Fruit fly (Drosophila melanogaster): ENCODE data around the gene CG33796.

The CG33796 gene

dm6 chr3L:16174778-16175177, 4.9 kb upstream of the CG33796 start:
- no peak for TF ChIP-seq Dll (optimal IDR thresholded peaks at IDR 0.05)
- TF ChIP-seq CG8478 (optimal IDR thresholded peaks at IDR 0.05): no peak

- TF ChIP-seq pan (optimal IDR thresholded peaks at IDR 0.05) (no peak), Dll (optimal IDR thresholded peaks at IDR 0.05) (peak; percentile 20), usp (GFP tag; optimal IDR thresholded peaks at IDR 0.05) (no peak), psq (optimal IDR thresholded peaks at IDR 0.05) (no peak), CG8478 (optimal IDR thresholded peaks at IDR 0.05) (no peak), EcR (GFP tag; optimal IDR thresholded peaks at IDR 0.05) (no peak)
Observed at dm6 chr3L:16173818-16174601, 4.1 kb upstream of the CG33796 start.

- TF ChIP-seq Dll (optimal IDR thresholded peaks at IDR 0.05): no peak
- no peak for TF ChIP-seq EcR (GFP tag; optimal IDR thresholded peaks at IDR 0.05)
- TF ChIP-seq CG8478 (optimal IDR thresholded peaks at IDR 0.05): no peak
- TF ChIP-seq psq (optimal IDR thresholded peaks at IDR 0.05): no peak
- TF ChIP-seq pan (optimal IDR thresholded peaks at IDR 0.05): no peak
Observed at dm6 chr3L:16172809-16173276, 2.9 kb upstream of the CG33796 start.

- TF ChIP-seq EcR (GFP tag; optimal IDR thresholded peaks at IDR 0.05): no peak
- no peak for TF ChIP-seq usp (GFP tag; optimal IDR thresholded peaks at IDR 0.05)
- TF ChIP-seq psq (optimal IDR thresholded peaks at IDR 0.05): no peak
- TF ChIP-seq Dll (optimal IDR thresholded peaks at IDR 0.05): no peak
- no peak for TF ChIP-seq pan (optimal IDR thresholded peaks at IDR 0.05)
- no peak for TF ChIP-seq CG8478 (optimal IDR thresholded peaks at IDR 0.05)
Observed at dm6 chr3L:16172381-16172780, 2.5 kb upstream of the CG33796 start.

- TF ChIP-seq Dll (optimal IDR thresholded peaks at IDR 0.05) (no peak), EcR (GFP tag; optimal IDR thresholded peaks at IDR 0.05) (no peak), usp (GFP tag; optimal IDR thresholded peaks at IDR 0.05) (no peak), CG8478 (optimal IDR thresholded peaks at IDR 0.05) (no peak), pan (optimal IDR thresholded peaks at IDR 0.05) (no peak), psq (optimal IDR thresholded peaks at IDR 0.05) (no peak)
Observed at dm6 chr3L:16171280-16171679, 1.4 kb upstream of the CG33796 start, which contains the start of gene CG33795. Gene CG33795 (minus strand): TSS chr3L:16171380.

- TF ChIP-seq EcR (GFP tag; optimal IDR thresholded peaks at IDR 0.05) (no peak), pan (optimal IDR thresholded peaks at IDR 0.05) (no peak), psq (optimal IDR thresholded peaks at IDR 0.05) (no peak), Dll (optimal IDR thresholded peaks at IDR 0.05) (no peak), CG8478 (optimal IDR thresholded peaks at IDR 0.05) (no peak), usp (GFP tag; optimal IDR thresholded peaks at IDR 0.05) (no peak)
Observed at dm6 chr3L:16168503-16169189, 1.3 kb downstream of the CG33796 start.

- TF ChIP-seq CG8478 (optimal IDR thresholded peaks at IDR 0.05) (no peak), EcR (GFP tag; optimal IDR thresholded peaks at IDR 0.05) (no peak), Dll (optimal IDR thresholded peaks at IDR 0.05) (no peak), pan (optimal IDR thresholded peaks at IDR 0.05) (no peak), usp (GFP tag; optimal IDR thresholded peaks at IDR 0.05) (no peak), psq (optimal IDR thresholded peaks at IDR 0.05) (no peak)
Observed at dm6 chr3L:16167723-16168386, 2.1 kb downstream of the CG33796 start.

dm6 chr3L:16166998-16167344, 2.9 kb downstream of the CG33796 start:
- TF ChIP-seq pan (optimal IDR thresholded peaks at IDR 0.05) (no peak), Dll (optimal IDR thresholded peaks at IDR 0.05) (no peak), CG8478 (optimal IDR thresholded peaks at IDR 0.05) (no peak), psq (optimal IDR thresholded peaks at IDR 0.05) (no peak), EcR (GFP tag; optimal IDR thresholded peaks at IDR 0.05) (no peak)

dm6 chr3L:16166217-16166997, 3.5 kb downstream of the CG33796 start:
- TF ChIP-seq EcR (GFP tag; optimal IDR thresholded peaks at IDR 0.05) (no peak), Dll (optimal IDR thresholded peaks at IDR 0.05) (no peak), pan (optimal IDR thresholded peaks at IDR 0.05) (no peak), psq (optimal IDR thresholded peaks at IDR 0.05) (no peak), usp (GFP tag; optimal IDR thresholded peaks at IDR 0.05) (no peak), CG8478 (optimal IDR thresholded peaks at IDR 0.05) (no peak)

- TF ChIP-seq EcR (GFP tag; optimal IDR thresholded peaks at IDR 0.05): no peak
Observed at dm6 chr3L:16165356-16166168, 4.3 kb downstream of the CG33796 start.

All from whole organism.